Worm (Caenorhabditis elegans): ENCODE data around the gene C34F6.11.

The C34F6.11 gene

ce11 chrX:11203773-11204172 is at the start of gene C34F6.11:
TSS of gene C34F6.11 (minus strand) at chrX:11203932.
- TF ChIP-seq hlh-11 (tag; optimal IDR thresholded peaks at IDR 0.05) (peak; percentile 14), attf-4 (tag; optimal IDR thresholded peaks at IDR 0.05) (no peak), tag-97 (GFP tag; IDR thresholded peaks at IDR 0.05) (no peak), nhr-28 (tag; optimal IDR thresholded peaks at IDR 0.05) (peak; percentile 82), ceh-62 (tag; optimal IDR thresholded peaks at IDR 0.05) (no peak), nhr-41 (GFP tag; IDR thresholded peaks at IDR 0.05) (no peak), ZK337.2 (GFP tag; IDR thresholded peaks at IDR 0.05) (no peak), dmd-9 (GFP tag; IDR thresholded peaks at IDR 0.05) (no peak), daf-8 (GFP tag; IDR thresholded peaks at IDR 0.05) (no peak), ceh-20 (GFP tag; IDR thresholded peaks at IDR 0.05) (no peak), lin-15B (tag; optimal IDR thresholded peaks at IDR 0.05) (no peak), unc-130 (GFP tag; optimal IDR thresholded peaks at IDR 0.05) (no peak), F37D6.2 (tag; optimal IDR thresholded peaks at IDR 0.05) (no peak), Y48G9A.11 (GFP tag; IDR thresholded peaks at IDR 0.05) (no peak), madf-9 (GFP tag; conservative IDR thresholded peaks at IDR 0.05) (no peak), ceh-44 (GFP tag; IDR thresholded peaks at IDR 0.05) (no peak), D1046.2 (GFP tag; IDR thresholded peaks at IDR 0.05) (no peak), ama-1 (optimal IDR thresholded peaks at IDR 0.05) (no peak), daf-16 (GFP tag; optimal IDR thresholded peaks at IDR 0.05) (no peak), daf-16 (tag; optimal IDR thresholded peaks at IDR 0.05) (peak; percentile 72), daf-19 (GFP tag; conservative IDR thresholded peaks at IDR 0.05) (no peak), hif-1 (tag; optimal IDR thresholded peaks at IDR 0.05) (no peak), F44E2.7 (GFP tag; IDR thresholded peaks at IDR 0.05) (no peak), fkh-10 (GFP tag; optimal IDR thresholded peaks at IDR 0.05) (no peak), pqm-1 (tag; optimal IDR thresholded peaks at IDR 0.05) (no peak), nhr-111 (GFP tag; optimal IDR thresholded peaks at IDR 0.05) (no peak), ztf-11 (tag; optimal IDR thresholded peaks at IDR 0.05) (no peak), egl-27 (tag; optimal IDR thresholded peaks at IDR 0.05) (no peak), nhr-42 (GFP tag; IDR thresholded peaks at IDR 0.05) (no peak), nhr-102 (tag; optimal IDR thresholded peaks at IDR 0.05) (no peak), Y105C5A.15 (GFP tag; IDR thresholded peaks at IDR 0.05) (no peak), lir-3 (tag; optimal IDR thresholded peaks at IDR 0.05) (no peak), dmd-6 (GFP tag; IDR thresholded peaks at IDR 0.05) (peak; percentile 19; the same call in 1 of the 2 replicates), mxl-3 (GFP tag; optimal IDR thresholded peaks at IDR 0.05) (no peak), unc-62 (GFP tag; optimal IDR thresholded peaks at IDR 0.05 in 1 of 2) (no peak), unc-62 (tag; optimal IDR thresholded peaks at IDR 0.05) (no peak), cey-2 (tag; optimal IDR thresholded peaks at IDR 0.05; ENCODE audit: borderline replicate concordance, insufficient read depth) (no peak), unc-39 (tag; optimal IDR thresholded peaks at IDR 0.05) (no peak), php-3 (GFP tag; IDR thresholded peaks at IDR 0.05) (0 out of 2 replicates have a peak, but pooled peaks have one; percentile 35), dve-1 (tag; optimal IDR thresholded peaks at IDR 0.05; ENCODE audit: insufficient read depth) (peak; percentile 64), saeg-2 (GFP tag; IDR thresholded peaks at IDR 0.05) (no peak), hmg-1.1 (GFP tag; IDR thresholded peaks at IDR 0.05) (no peak), ceh-32 (tag; optimal IDR thresholded peaks at IDR 0.05; ENCODE audit: poor library complexity) (no peak), lin-39 (tag; optimal IDR thresholded peaks at IDR 0.05) (no peak), dpl-1 (GFP tag; optimal IDR thresholded peaks at IDR 0.05) (no peak), fos-1 (tag; optimal IDR thresholded peaks at IDR 0.05) (no peak), nhr-11 (tag; optimal IDR thresholded peaks at IDR 0.05) (no peak), rbr-2 (tag; optimal IDR thresholded peaks at IDR 0.05) (no peak), Y5F2A.4 (GFP tag; optimal IDR thresholded peaks at IDR 0.05) (no peak), lsy-2 (tag; optimal IDR thresholded peaks at IDR 0.05) (no peak), ctbp-1 (GFP tag; IDR thresholded peaks at IDR 0.05) (no peak), nhr-77 (tag; optimal IDR thresholded peaks at IDR 0.05) (peak; percentile 12), T20F7.1 (GFP tag; optimal IDR thresholded peaks at IDR 0.05) (no peak)

All from whole organism, L4 larva.